Worm (Caenorhabditis elegans): ENCODE data around the gene atad-3.

atad-3 gene

ce11 chrII:10284991-10285390 lies 36.2 kb downstream of the atad-3 start:
- no peak for TF ChIP-seq ztf-23 (GFP tag; IDR thresholded peaks at IDR 0.05)
- TF ChIP-seq med-1 (GFP tag; optimal IDR thresholded peaks at IDR 0.05; ENCODE audit: insufficient read depth): no peak
- TF ChIP-seq T22C8.4 (GFP tag; IDR thresholded peaks at IDR 0.05): no peak
- TF ChIP-seq ztf-29 (GFP tag; IDR thresholded peaks at IDR 0.05): no peak
- TF ChIP-seq cog-1 (tag; optimal IDR thresholded peaks at IDR 0.05): no peak
- no peak for TF ChIP-seq klf-2 (GFP tag; conservative IDR thresholded peaks at IDR 0.05)
- TF ChIP-seq flt-1 (GFP tag; IDR thresholded peaks at IDR 0.05): no peak
- TF ChIP-seq ref-1 (GFP tag; conservative IDR thresholded peaks at IDR 0.05): no peak
- TF ChIP-seq tab-1 (GFP tag; IDR thresholded peaks at IDR 0.05): no peak

ce11 chrII:10288926-10289325 lies 40.1 kb downstream of the atad-3 start:
- TF ChIP-seq med-1 (GFP tag; optimal IDR thresholded peaks at IDR 0.05; ENCODE audit: insufficient read depth): no peak
- no peak for TF ChIP-seq ztf-23 (GFP tag; IDR thresholded peaks at IDR 0.05)
- no peak for TF ChIP-seq ref-1 (GFP tag; conservative IDR thresholded peaks at IDR 0.05)
- TF ChIP-seq T22C8.4 (GFP tag; IDR thresholded peaks at IDR 0.05): no peak
- no peak for TF ChIP-seq cog-1 (tag; optimal IDR thresholded peaks at IDR 0.05)
- TF ChIP-seq ztf-29 (GFP tag; IDR thresholded peaks at IDR 0.05): no peak
- TF ChIP-seq tab-1 (GFP tag; IDR thresholded peaks at IDR 0.05): no peak
- no peak for TF ChIP-seq flt-1 (GFP tag; IDR thresholded peaks at IDR 0.05)
- no peak for TF ChIP-seq klf-2 (GFP tag; conservative IDR thresholded peaks at IDR 0.05)

ce11 chrII:10294262-10294661 lies 45.5 kb downstream of the atad-3 start:
- TF ChIP-seq med-1 (GFP tag; optimal IDR thresholded peaks at IDR 0.05; ENCODE audit: insufficient read depth) (no peak), ref-1 (GFP tag; conservative IDR thresholded peaks at IDR 0.05) (no peak), flt-1 (GFP tag; IDR thresholded peaks at IDR 0.05) (no peak), cog-1 (tag; optimal IDR thresholded peaks at IDR 0.05) (no peak), ztf-29 (GFP tag; IDR thresholded peaks at IDR 0.05) (no peak), tab-1 (GFP tag; IDR thresholded peaks at IDR 0.05) (no peak), ztf-23 (GFP tag; IDR thresholded peaks at IDR 0.05) (no peak)

- no peak for TF ChIP-seq klf-2 (GFP tag; conservative IDR thresholded peaks at IDR 0.05)
- TF ChIP-seq T22C8.4 (GFP tag; IDR thresholded peaks at IDR 0.05): no peak
- no peak for TF ChIP-seq cog-1 (tag; optimal IDR thresholded peaks at IDR 0.05)
- TF ChIP-seq med-1 (GFP tag; optimal IDR thresholded peaks at IDR 0.05; ENCODE audit: insufficient read depth): no peak
- no peak for TF ChIP-seq ztf-23 (GFP tag; IDR thresholded peaks at IDR 0.05)
- TF ChIP-seq tab-1 (GFP tag; IDR thresholded peaks at IDR 0.05): no peak
- TF ChIP-seq ztf-29 (GFP tag; IDR thresholded peaks at IDR 0.05): no peak
- TF ChIP-seq ref-1 (GFP tag; conservative IDR thresholded peaks at IDR 0.05): no peak
- TF ChIP-seq flt-1 (GFP tag; IDR thresholded peaks at IDR 0.05): no peak
Observed at ce11 chrII:10300082-10300749, 51.4 kb downstream of the atad-3 start, which contains the start of gene nep-26. TSS of gene nep-26 (minus strand) at chrII:10300132.

Data from whole organism, midembryonic.